Worm (Caenorhabditis elegans) whole organism, L2 larva: ENCODE results near the gene smu-2.

Experiments
- aly-2 ChIP-seq: fragments of 150-350 bp; optimal IDR thresholded peaks from 2 replicates; lab custom pipeline; 2014; ENCODE audit warnings: missing biosample characterization, missing genetic modification characterization
- blmp-1 ChIP-seq: sonication (generic microtip); optimal IDR thresholded peaks from 2 replicates; lab custom pipeline; 2017; ENCODE audit warnings: missing genetic modification characterization, mild to moderate bottlenecking, missing compliant biosample characterization, antibody characterized with exemption, moderate library complexity; ENCODE audit not compliant: insufficient read depth
- elt-3 ChIP-seq: sonication (generic microtip); optimal IDR thresholded peaks from 2 replicates; lab custom pipeline; 2017; ENCODE audit warnings: missing biosample characterization, missing genetic modification characterization
- unc-55 ChIP-seq: fragments of 150-350 bp; sonication (generic microtip); optimal IDR thresholded peaks from 3 replicates; lab custom pipeline; 2014; ENCODE audit warnings: missing biosample characterization, missing genetic modification reagents, missing genetic modification characterization
- unc-62 ChIP-seq: fragments of 150-350 bp; optimal IDR thresholded peaks from 2 replicates; lab custom pipeline; 2014; ENCODE audit warnings: missing biosample characterization, missing genetic modification reagents, missing genetic modification characterization
- zag-1 ChIP-seq: fragments of 150-350 bp; optimal IDR thresholded peaks from 2 replicates; lab custom pipeline; 2014; ENCODE audit warnings: missing biosample characterization, missing genetic modification characterization

DNA sequence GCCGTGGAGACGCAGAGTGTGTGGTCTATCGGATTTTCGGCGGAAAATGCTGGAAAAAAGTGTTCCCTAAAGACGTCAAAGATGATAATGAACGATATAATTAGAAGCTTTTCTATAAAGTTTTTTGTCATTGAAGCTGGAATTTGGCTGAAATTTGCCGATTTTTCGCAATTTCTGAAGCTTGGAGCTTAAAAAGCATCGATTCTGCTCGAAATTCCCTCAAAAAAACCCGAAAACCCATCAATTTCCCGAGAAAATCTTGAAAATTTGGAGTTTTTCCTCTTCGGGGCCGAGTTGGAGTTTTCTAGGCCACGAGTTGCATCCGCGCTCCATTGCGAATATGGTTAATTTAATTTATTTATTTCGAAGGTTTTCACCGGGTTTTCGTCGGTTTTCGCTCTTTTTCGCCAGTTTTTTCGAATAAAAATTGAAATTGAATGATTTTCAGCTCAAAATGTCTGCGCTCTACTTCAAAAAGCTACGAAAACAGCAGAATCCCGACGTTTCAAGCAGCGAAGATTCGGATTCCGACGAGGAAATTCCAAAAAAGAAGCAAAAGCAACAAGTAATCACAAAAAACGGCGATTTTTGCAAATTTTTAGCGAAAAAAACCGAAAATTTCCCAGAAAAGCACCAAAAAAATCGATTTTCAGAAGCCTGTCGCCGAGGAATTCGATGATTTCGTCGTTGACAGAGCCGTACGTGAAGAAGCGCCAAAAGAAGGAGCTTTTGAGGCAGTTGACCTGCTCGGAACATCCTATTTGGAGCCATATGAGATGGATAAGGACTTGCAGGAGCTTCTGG is 20.5 kb downstream of the smu-2 start, which contains the start of the genes col-71 and Y49F6B.2:
- TF ChIP-seq zag-1 (tag; lab: Kevin White, UChicago) (peak; percentile 33), aly-2 (tag; lab: Kevin White, UChicago) (no peak), elt-3 (tag; lab: Kevin White, UChicago) (no peak), unc-55 (GFP tag; lab: Kevin White, UChicago) (peak; percentile 86), blmp-1 (tag; lab: Kevin White, UChicago) (no peak), unc-62 (GFP tag; lab: Kevin White, UChicago) (no peak)
